Fruit fly (Drosophila melanogaster) whole organism, embryonic: Measurements from ENCODE around the gene path.

Experiments
- CG10321 ChIP-seq: fragments of 200-800 bp; sonication (Bioruptor generic); IDR thresholded peaks from 2 replicates; pipeline ENCODE4 v1.3.6; 2022; ENCODE audit warnings: missing biosample characterization, missing genetic modification characterization
- CG11247 ChIP-seq: fragments of 200-800 bp; sonication (Bioruptor generic); IDR thresholded peaks from 2 replicates; pipeline ENCODE4 v1.3.6; 2022; ENCODE audit warnings: missing biosample characterization, missing genetic modification characterization
- CG11504 ChIP-seq: fragments of 200-800 bp; sonication (Bioruptor generic); optimal IDR thresholded peaks from 3 replicates; lab custom pipeline; 2019; ENCODE audit warnings: missing biosample characterization, mild to moderate bottlenecking, missing genetic modification characterization, moderate library complexity
- CG12155 ChIP-seq: fragments of 200-800 bp; sonication (Bioruptor generic); optimal IDR thresholded peaks from 3 replicates; lab custom pipeline; 2016; ENCODE audit warnings: missing biosample characterization, missing genetic modification characterization
- CG13424 ChIP-seq: fragments of 200-800 bp; sonication (Bioruptor generic); optimal IDR thresholded peaks from 2 replicates; lab custom pipeline; 2019; ENCODE audit warnings: missing biosample characterization, mild to moderate bottlenecking, missing genetic modification characterization, moderate library complexity
- CG15269 ChIP-seq: fragments of 200-800 bp; sonication (Bioruptor generic); optimal IDR thresholded peaks from 2 replicates; lab custom pipeline; 2018; ENCODE audit warnings: missing biosample characterization, mild to moderate bottlenecking, missing genetic modification characterization, moderate library complexity
- CG15514 ChIP-seq: fragments of 200-800 bp; sonication (Bioruptor generic); optimal IDR thresholded peaks from 3 replicates; lab custom pipeline; 2017; ENCODE audit warnings: missing biosample characterization, missing genetic modification characterization, mild to moderate bottlenecking, moderate library complexity, missing genetic modification reagents
- CG17359 ChIP-seq: fragments of 200-800 bp; sonication (Bioruptor generic); optimal IDR thresholded peaks from 3 replicates; lab custom pipeline; 2018; ENCODE audit warnings: missing biosample characterization, mild to moderate bottlenecking, missing genetic modification characterization, moderate library complexity
- CG2678 ChIP-seq: fragments of 200-800 bp; sonication (Bioruptor generic); optimal IDR thresholded peaks from 3 replicates; lab custom pipeline; 2019; ENCODE audit warnings: missing biosample characterization, mild to moderate bottlenecking, missing genetic modification characterization, moderate library complexity
- CG31388 ChIP-seq: fragments of 200-800 bp; sonication (Bioruptor generic); optimal IDR thresholded peaks from 2 replicates; lab custom pipeline; 2016; ENCODE audit warnings: missing biosample characterization, missing genetic modification characterization
- CG32532 ChIP-seq: fragments of 200-800 bp; sonication (Bioruptor generic); IDR thresholded peaks from 2 replicates; pipeline ENCODE4 v1.3.6; 2022; ENCODE audit warnings: missing biosample characterization, missing genetic modification characterization
- CG5180 ChIP-seq: fragments of 200-800 bp; sonication (Bioruptor generic); optimal IDR thresholded peaks from 3 replicates; lab custom pipeline; 2017; ENCODE audit warnings: missing biosample characterization, missing genetic modification characterization, mild to moderate bottlenecking, moderate library complexity, missing genetic modification reagents
- CG6254 ChIP-seq: fragments of 200-800 bp; sonication (Bioruptor generic); optimal IDR thresholded peaks from 3 replicates; lab custom pipeline; 2017; ENCODE audit warnings: mild to moderate bottlenecking, missing biosample characterization, missing genetic modification reagents, missing genetic modification characterization
- CG8924 ChIP-seq: fragments of 200-800 bp; optimal IDR thresholded peaks from 3 replicates; lab custom pipeline; 2019; ENCODE audit warnings: missing biosample characterization, mild to moderate bottlenecking, missing genetic modification characterization, moderate library complexity
- Camta ChIP-seq: fragments of 200-800 bp; sonication (Bioruptor generic); optimal IDR thresholded peaks from 2 replicates; lab custom pipeline; 2016; ENCODE audit warnings: missing biosample characterization, missing genetic modification characterization
- CrebB ChIP-seq: fragments of 200-800 bp; sonication (Bioruptor generic); optimal IDR thresholded peaks from 3 replicates; lab custom pipeline; 2018; ENCODE audit warnings: missing biosample characterization, mild to moderate bottlenecking, missing genetic modification characterization
- D19B ChIP-seq: fragments of 200-800 bp; sonication (Bioruptor generic); optimal IDR thresholded peaks from 2 replicates; lab custom pipeline; 2017; ENCODE audit warnings: missing biosample characterization, mild to moderate bottlenecking, missing genetic modification characterization
- Dbx ChIP-seq: fragments of 200-800 bp; sonication (Bioruptor generic); IDR thresholded peaks from 3 replicates; pipeline ENCODE4 v1.3.6; 2022; ENCODE audit warnings: missing biosample characterization, missing genetic modification characterization
- Fer3 ChIP-seq: fragments of 200-800 bp; sonication (Bioruptor generic); optimal IDR thresholded peaks from 2 replicates; lab custom pipeline; 2018; ENCODE audit warnings: missing biosample characterization, mild to moderate bottlenecking, missing genetic modification characterization, moderate library complexity
- HLH54F ChIP-seq: fragments of 200-800 bp; sonication (Bioruptor generic); optimal IDR thresholded peaks from 3 replicates; lab custom pipeline; 2016; ENCODE audit warnings: missing biosample characterization, missing genetic modification characterization
- HLHmδ ChIP-seq: fragments of 200-800 bp; sonication (Bioruptor generic); optimal IDR thresholded peaks from 2 replicates; lab custom pipeline; 2018; ENCODE audit warnings: missing biosample characterization, mild to moderate bottlenecking, missing genetic modification characterization, moderate library complexity
- MBD-R2 ChIP-seq: fragments of 200-800 bp; sonication (Bioruptor generic); IDR thresholded peaks from 2 replicates; pipeline ENCODE4 v1.3.6; 2022; ENCODE audit warnings: missing biosample characterization, missing genetic modification characterization
- MESR4 ChIP-seq: fragments of 200-800 bp; sonication (Bioruptor generic); optimal IDR thresholded peaks from 2 replicates; lab custom pipeline; 2018; ENCODE audit warnings: missing biosample characterization, mild to moderate bottlenecking, missing genetic modification characterization, moderate library complexity
- Mad ChIP-seq: fragments of 200-800 bp; sonication (Bioruptor generic); optimal IDR thresholded peaks from 2 replicates; lab custom pipeline; 2016; ENCODE audit warnings: missing biosample characterization, missing genetic modification characterization
- Med ChIP-seq: fragments of 200-800 bp; sonication (Bioruptor generic); peaks from one replicate; lab custom pipeline; 2016; ENCODE audit warnings: missing biosample characterization, missing genetic modification characterization, mild to moderate bottlenecking, inconsistent platforms, moderate library complexity
- Sox100B ChIP-seq: fragments of 200-800 bp; sonication (Bioruptor generic); optimal IDR thresholded peaks from 3 replicates; lab custom pipeline; 2018; ENCODE audit warnings: missing biosample characterization, mild to moderate bottlenecking, missing genetic modification characterization
- TFAM ChIP-seq: fragments of 200-800 bp; sonication (Bioruptor generic); optimal IDR thresholded peaks from 2 replicates; lab custom pipeline; 2017; ENCODE audit warnings: missing biosample characterization, missing genetic modification characterization, inconsistent platforms
- abd-A ChIP-seq: fragments of 200-800 bp; sonication (Bioruptor generic); optimal IDR thresholded peaks from 3 replicates; lab custom pipeline; 2019; ENCODE audit warnings: missing biosample characterization, mild to moderate bottlenecking, missing genetic modification characterization, moderate library complexity
- bsh ChIP-seq, 2 experiments: fragments of 200-800 bp; sonication (Bioruptor generic); optimal IDR thresholded peaks; 2 replicates each; lab custom pipeline; 2017 to 2018; ENCODE audit warnings: mild to moderate bottlenecking in 2 of 2, missing biosample characterization in 2 of 2, missing genetic modification characterization in 2 of 2, moderate library complexity in 1 of 2
- cas ChIP-seq: fragments of 200-800 bp; sonication (Bioruptor generic); IDR thresholded peaks from 2 replicates; pipeline ENCODE4 v1.3.6; 2022; ENCODE audit warnings: missing biosample characterization, missing genetic modification characterization
- chm ChIP-seq: fragments of 200-800 bp; sonication (Bioruptor generic); IDR thresholded peaks from 2 replicates; pipeline ENCODE4 v1.3.6; 2022; ENCODE audit warnings: missing biosample characterization, missing genetic modification characterization
- chn ChIP-seq: fragments of 200-800 bp; sonication (Bioruptor generic); optimal IDR thresholded peaks from 2 replicates; lab custom pipeline; 2016; ENCODE audit warnings: missing biosample characterization, missing genetic modification characterization
- crc ChIP-seq: fragments of 200-800 bp; sonication (Bioruptor generic); optimal IDR thresholded peaks from 2 replicates; lab custom pipeline; 2016; ENCODE audit warnings: missing biosample characterization, missing genetic modification characterization
- dmrt99B ChIP-seq: fragments of 200-800 bp; sonication (Bioruptor generic); optimal IDR thresholded peaks from 2 replicates; lab custom pipeline; 2018; ENCODE audit warnings: missing biosample characterization, mild to moderate bottlenecking, missing genetic modification characterization, moderate library complexity
- gt ChIP-seq: fragments of 200-800 bp; sonication (Bioruptor generic); IDR thresholded peaks from 2 replicates; pipeline ENCODE4 v1.3.6; 2022; ENCODE audit warnings: missing biosample characterization, missing genetic modification characterization
- ind ChIP-seq: fragments of 200-800 bp; sonication (Bioruptor generic); optimal IDR thresholded peaks from 3 replicates; lab custom pipeline; 2016; ENCODE audit warnings: missing biosample characterization, missing genetic modification characterization
- lola ChIP-seq, 3 experiments: fragments of >200 bp in 2 of 3; fragments of 200-800 bp in 1 of 3; sonication (Bioruptor generic) in 1 of 3; optimal IDR thresholded peaks; 2 replicates each; lab custom pipeline; 2017 to 2019; ENCODE audit warnings: missing biosample characterization in 3 of 3, missing genetic modification characterization in 3 of 3, mild to moderate bottlenecking in 1 of 3, moderate library complexity in 1 of 3
- mld ChIP-seq: fragments of 200-800 bp; sonication (Bioruptor generic); IDR thresholded peaks from 3 replicates; pipeline ENCODE4 v1.3.6; 2022; ENCODE audit warnings: missing biosample characterization, missing genetic modification characterization; ENCODE audit not compliant: partially characterized antibody
- pan ChIP-seq, 4 experiments: fragments of >200 bp in 3 of 4; fragments of 200-800 bp in 1 of 4; sonication (Bioruptor generic) in 1 of 4; optimal IDR thresholded peaks in 3 of 4; IDR thresholded peaks in 1 of 4; 2 replicates each; pipeline versions ENCODE4 v1.3.6 to Lab custom; 2017 to 2022; ENCODE audit warnings: missing biosample characterization in 2 of 4, missing genetic modification characterization in 2 of 4, mixed read lengths in 1 of 4
- pnt ChIP-seq: fragments of 200-800 bp; sonication (Bioruptor generic); optimal IDR thresholded peaks from 3 replicates; lab custom pipeline; 2016; ENCODE audit warnings: missing biosample characterization, missing genetic modification characterization
- prd ChIP-seq, 3 experiments: fragments of >200 bp in 2 of 3; fragments of 200-800 bp in 1 of 3; sonication (Bioruptor generic) in 1 of 3; optimal IDR thresholded peaks in 2 of 3; IDR thresholded peaks in 1 of 3; 2 replicates in 2 of 3; 3 replicates in 1 of 3; pipeline versions ENCODE4 v1.3.6 to Lab custom; 2017 to 2022; ENCODE audit warnings: missing biosample characterization in 1 of 3, missing genetic modification characterization in 1 of 3
- trem ChIP-seq: fragments of 200-800 bp; optimal IDR thresholded peaks from 3 replicates; lab custom pipeline; 2019; ENCODE audit warnings: missing biosample characterization, mild to moderate bottlenecking, missing genetic modification characterization, moderate library complexity
- trh ChIP-seq: fragments of 200-800 bp; sonication (Bioruptor generic); optimal IDR thresholded peaks from 2 replicates; lab custom pipeline; 2016; ENCODE audit warnings: missing biosample characterization, missing genetic modification characterization
- ttk ChIP-seq: fragments of 200-800 bp; sonication (Bioruptor generic); IDR thresholded peaks from 2 replicates; pipeline ENCODE4 v2.1.2; 2022; ENCODE audit warnings: missing biosample characterization, missing genetic modification characterization
- vvl ChIP-seq: fragments of 200-800 bp; sonication (Bioruptor generic); IDR thresholded peaks from 2 replicates; pipeline ENCODE4 v1.3.6; 2022; ENCODE audit warnings: missing biosample characterization, missing genetic modification characterization
- zfh1 ChIP-seq: fragments of 200-800 bp; sonication (Bioruptor generic); IDR thresholded peaks from 3 replicates; pipeline ENCODE4 v1.3.6; 2022; ENCODE audit warnings: missing biosample characterization, missing genetic modification characterization

Gene path

dm6 chr3L:9505007-9505712 is at the start of gene path (continued):
- TF ChIP-seq CG11504 (tag; lab: Kevin White, UChicago) (peak; percentile 71), CG6254 (GFP tag; lab: Kevin White, UChicago) (peak; percentile 22), lola (GFP tag; optimal IDR thresholded peaks at IDR 0.05; lab: Kevin White, UChicago) (peak in 1 of 3 experiments; percentile 39), chm (GFP tag; lab: Robert Waterston, UW) (peak; percentile 69; the same call in 1 of the 2 replicates), Dbx (GFP tag; lab: Robert Waterston, UW) (peak; percentile 58; the same call in 1 of the 3 replicates), CG10321 (GFP tag; lab: Robert Waterston, UW) (0 out of 2 replicates have a peak, but pooled peaks have one; percentile 6), CG31388 (GFP tag; lab: Kevin White, UChicago) (no peak), CG5180 (peak; percentile 19), crc (GFP tag; lab: Kevin White, UChicago) (no peak), Camta (no peak), CG8924 (tag; lab: Kevin White, UChicago) (peak; percentile 59), trem (tag; lab: Kevin White, UChicago) (peak; percentile 67), CG12155 (GFP tag; lab: Kevin White, UChicago) (no peak), CG2678 (tag; lab: Kevin White, UChicago) (peak; percentile 76), HLHmδ (peak; percentile 31), abd-A (peak; percentile 65), Mad (peak; percentile 46), CG15514 (peak; percentile 38)

dm6 chr3L:9552190-9552809 is 47.2 kb upstream of the path start:
- TF ChIP-seq D19B (no peak), mld (GFP tag; lab: Robert Waterston, UW) (no peak), HLH54F (GFP tag; lab: Kevin White, UChicago) (no peak), Fer3 (peak; percentile 33), CG32532 (GFP tag; lab: Robert Waterston, UW) (peak; percentile 9; the same call in 1 of the 2 replicates), CrebB (tag; lab: Kevin White, UChicago) (no peak), CG6254 (GFP tag; lab: Kevin White, UChicago) (no peak), gt (GFP tag; lab: Robert Waterston, UW) (no peak), CG13424 (peak; percentile 31), bsh (GFP tag; optimal IDR thresholded peaks at IDR 0.05; lab: Kevin White, UChicago) (peak in 1 of 2 experiments; percentile 22), vvl (GFP tag; lab: Robert Waterston, UW) (peak; percentile 29; the same call in 1 of the 2 replicates), chn (GFP tag; lab: Kevin White, UChicago) (no peak), cas (GFP tag; lab: Robert Waterston, UW) (no peak), Sox100B (GFP tag; lab: Kevin White, UChicago) (no peak), trh (GFP tag; lab: Kevin White, UChicago) (no peak), ind (GFP tag; lab: Kevin White, UChicago) (peak; percentile 6), pnt (GFP tag; lab: Kevin White, UChicago) (no peak), CG17359 (tag; lab: Kevin White, UChicago) (peak; percentile 39), CG15269 (tag; lab: Kevin White, UChicago) (peak; percentile 49), zfh1 (GFP tag; lab: Robert Waterston, UW) (no peak), prd (optimal IDR thresholded peaks at IDR 0.05; lab: Kevin White, UChicago) (no peak), prd (GFP tag; IDR thresholded peaks at IDR 0.05; lab: Robert Waterston, UW) (peak; percentile 38; the same call in 1 of the 3 replicates), CG11247 (GFP tag; lab: Robert Waterston, UW) (0 out of 2 replicates have a peak, but pooled peaks have one; percentile 5), MBD-R2 (peak; percentile 23; the same call in 1 of the 2 replicates), pan (optimal IDR thresholded peaks at IDR 0.05; lab: Kevin White, UChicago) (no peak), pan (GFP tag; optimal IDR thresholded peaks at IDR 0.05 in 1 of 2, IDR thresholded peaks at IDR 0.05 in 1 of 2) (peak in 1 of 2 experiments; percentile 59), TFAM (GFP tag; lab: Kevin White, UChicago) (no peak), Med (GFP tag; lab: Kevin White, UChicago) (peak; percentile 76), ttk (GFP tag; lab: Robert Waterston, UW) (no peak; the same call in 1 of the 2 replicates), dmrt99B (peak; percentile 57), MESR4 (GFP tag; lab: Kevin White, UChicago) (no peak)
